Worm (Caenorhabditis elegans): ENCODE measurements around the gene R11D1.7.

DNA sequence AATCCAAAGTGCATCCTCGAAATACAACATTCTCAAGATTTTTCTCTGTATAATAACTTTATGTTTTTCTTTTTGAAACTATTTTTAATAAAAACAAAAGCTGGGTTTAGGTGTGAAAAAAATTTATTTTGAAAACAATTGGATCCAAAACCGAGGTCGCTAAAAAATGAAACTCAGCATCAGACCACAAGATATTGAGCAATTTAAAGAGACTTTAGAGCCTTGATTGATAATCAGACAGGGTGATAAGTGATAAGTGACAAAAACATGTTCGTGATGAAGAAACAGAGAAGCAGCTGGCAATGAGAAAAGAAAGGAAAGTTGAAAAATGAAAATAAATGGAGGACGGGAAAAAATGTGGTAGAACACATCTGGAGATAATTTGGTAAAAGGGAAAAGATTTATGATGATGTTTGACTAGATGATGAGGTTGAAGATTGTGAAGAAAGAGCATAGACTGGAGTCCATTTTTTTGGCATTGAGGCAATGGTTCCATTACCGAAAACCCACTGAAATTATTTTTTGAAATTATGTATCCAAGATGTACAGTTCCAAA, 31.8 kb downstream of the R11D1.7 start, which contains the start of gene C15C8.6:
- no peak for TF ChIP-seq unc-39 (tag; optimal IDR thresholded peaks at IDR 0.05)
- TF ChIP-seq blmp-1 (tag; optimal IDR thresholded peaks at IDR 0.05): no peak
- no peak for TF ChIP-seq zip-8 (tag; optimal IDR thresholded peaks at IDR 0.05)
- no peak for TF ChIP-seq M03D4.4 (tag; optimal IDR thresholded peaks at IDR 0.05)
- no peak for TF ChIP-seq mep-1 (tag; optimal IDR thresholded peaks at IDR 0.05)
- no peak for TF ChIP-seq lin-13 (tag; optimal IDR thresholded peaks at IDR 0.05)
- TF ChIP-seq ceh-43 (GFP tag; optimal IDR thresholded peaks at IDR 0.05): no peak
- TF ChIP-seq nhr-28 (tag; optimal IDR thresholded peaks at IDR 0.05): no peak
- no peak for TF ChIP-seq ztf-11 (tag; optimal IDR thresholded peaks at IDR 0.05)
- TF ChIP-seq pha-4 (tag; optimal IDR thresholded peaks at IDR 0.05): no peak
- no peak for TF ChIP-seq sem-2 (GFP tag; optimal IDR thresholded peaks at IDR 0.05)
